Fruit fly (Drosophila melanogaster): ENCODE data around the gene Gale.

DNA sequence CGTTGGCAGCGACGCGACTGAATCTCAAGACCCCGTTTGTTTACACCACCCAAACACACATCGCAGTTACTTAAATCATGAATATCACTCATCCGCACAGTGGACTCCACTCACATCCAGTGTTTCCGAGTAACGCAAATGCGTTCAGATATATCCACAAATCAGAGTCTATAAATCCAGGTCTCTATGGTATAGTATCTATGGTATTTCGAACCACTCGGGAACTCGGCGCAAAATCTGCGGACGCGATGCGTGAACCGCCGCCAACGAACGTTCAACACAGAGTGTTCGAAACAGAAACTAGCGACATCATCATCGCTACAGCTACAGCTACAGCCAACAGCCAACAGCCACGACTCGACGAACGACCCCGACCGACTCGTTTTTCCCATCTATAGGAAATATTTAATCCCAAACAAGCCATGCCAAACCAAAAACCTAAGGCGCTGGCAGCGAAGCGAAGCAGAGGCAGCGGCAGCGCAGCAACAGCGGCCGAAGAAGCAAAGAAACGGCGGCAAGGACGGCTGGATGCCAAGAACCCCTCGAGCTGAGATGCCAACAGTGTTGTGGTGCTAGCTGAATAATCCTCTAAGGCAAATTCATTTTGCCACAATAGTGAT, 50.5 kb downstream of the Gale start, which contains the start of gene CG13894:
- TF ChIP-seq CG8478 (optimal IDR thresholded peaks at IDR 0.05) (no peak), CTCF (optimal IDR thresholded peaks at IDR 0.05) (peak in 1 of 2 experiments; percentile 0)
